Worm (Caenorhabditis elegans) whole organism, L2 larva: ENCODE measurements around the gene C07E3.9.

Experiments used
- C34F6.9 ChIP-seq: fragments of 150-350 bp; optimal IDR thresholded peaks from 2 replicates; lab custom pipeline; 2014; ENCODE audit warnings: missing biosample characterization, missing genetic modification characterization
- F13H6.1 ChIP-seq: sonication (generic microtip); optimal IDR thresholded peaks from 2 replicates; lab custom pipeline; 2016; ENCODE audit warnings: missing genetic modification characterization, missing compliant biosample characterization
- ZK546.5 ChIP-seq: sonication (generic microtip); optimal IDR thresholded peaks from 2 replicates; lab custom pipeline; 2017; ENCODE audit warnings: missing biosample characterization, missing genetic modification characterization
- alr-1 ChIP-seq: fragments of 150-350 bp; optimal IDR thresholded peaks from 2 replicates; lab custom pipeline; 2014; ENCODE audit warnings: missing biosample characterization, missing genetic modification characterization
- aly-2 ChIP-seq: fragments of 150-350 bp; optimal IDR thresholded peaks from 2 replicates; lab custom pipeline; 2014; ENCODE audit warnings: missing biosample characterization, missing genetic modification characterization
- ama-1 ChIP-seq: fragments of 150-350 bp; optimal IDR thresholded peaks from 2 replicates; lab custom pipeline; 2018; ENCODE audit warnings: inconsistent platforms
- blmp-1 ChIP-seq: sonication (generic microtip); optimal IDR thresholded peaks from 2 replicates; lab custom pipeline; 2017; ENCODE audit warnings: missing genetic modification characterization, mild to moderate bottlenecking, missing compliant biosample characterization, antibody characterized with exemption, moderate library complexity; ENCODE audit not compliant: insufficient read depth
- ceh-16 ChIP-seq: fragments of 150-350 bp; optimal IDR thresholded peaks from 2 replicates; lab custom pipeline; 2014; ENCODE audit warnings: missing biosample characterization, missing genetic modification characterization
- ceh-82 ChIP-seq: fragments of 150-350 bp; optimal IDR thresholded peaks from 2 replicates; lab custom pipeline; 2014; ENCODE audit warnings: missing biosample characterization, missing genetic modification characterization
- crh-2 ChIP-seq: sonication (generic microtip); optimal IDR thresholded peaks from 2 replicates; lab custom pipeline; 2017; ENCODE audit warnings: missing biosample characterization, missing genetic modification characterization
- dmd-4 ChIP-seq: sonication (generic microtip); optimal IDR thresholded peaks from 2 replicates; lab custom pipeline; 2017; ENCODE audit warnings: missing biosample characterization, missing genetic modification characterization
- egl-27 ChIP-seq: sonication (generic microtip); optimal IDR thresholded peaks from 3 replicates; lab custom pipeline; 2017; ENCODE audit warnings: missing biosample characterization, missing genetic modification reagents, missing genetic modification characterization
- elt-1 ChIP-seq: fragments of 150-350 bp; optimal IDR thresholded peaks from 2 replicates; lab custom pipeline; 2014; ENCODE audit warnings: missing biosample characterization, missing genetic modification characterization
- elt-3 ChIP-seq: sonication (generic microtip); optimal IDR thresholded peaks from 2 replicates; lab custom pipeline; 2017; ENCODE audit warnings: missing biosample characterization, missing genetic modification characterization
- fos-1 ChIP-seq: fragments of 150-350 bp; optimal IDR thresholded peaks from 2 replicates; lab custom pipeline; 2014; ENCODE audit warnings: missing biosample characterization, missing genetic modification characterization
- gmeb-1 ChIP-seq: fragments of 150-350 bp; optimal IDR thresholded peaks from 2 replicates; lab custom pipeline; 2014; ENCODE audit warnings: missing biosample characterization, missing genetic modification characterization
- lin-11 ChIP-seq: fragments of 150-350 bp; sonication (generic microtip); optimal IDR thresholded peaks from 2 replicates; lab custom pipeline; 2014; ENCODE audit warnings: missing biosample characterization, missing genetic modification characterization, inconsistent platforms, mixed read lengths
- lin-13 ChIP-seq: fragments of 150-350 bp; optimal IDR thresholded peaks from 2 replicates; lab custom pipeline; 2014; ENCODE audit warnings: missing biosample characterization, missing genetic modification reagents, missing genetic modification characterization
- lin-39 ChIP-seq: fragments of 150-350 bp; optimal IDR thresholded peaks from 2 replicates; lab custom pipeline; 2014; ENCODE audit warnings: missing biosample characterization, missing genetic modification reagents, missing genetic modification characterization
- lsy-2 ChIP-seq, 2 experiments: fragments of 150-350 bp in 1 of 2; sonication (generic microtip) in 1 of 2; optimal IDR thresholded peaks; 2 replicates each; lab custom pipeline; 2014 to 2017; ENCODE audit warnings: missing biosample characterization in 2 of 2, missing genetic modification characterization in 2 of 2
- mab-5 ChIP-seq: fragments of 150-350 bp; optimal IDR thresholded peaks from 2 replicates; lab custom pipeline; 2014; ENCODE audit warnings: missing biosample characterization, missing genetic modification characterization
- mbf-1 ChIP-seq: sonication (generic microtip); optimal IDR thresholded peaks from 2 replicates; lab custom pipeline; 2017; ENCODE audit warnings: missing biosample characterization, missing genetic modification characterization
- mdl-1 ChIP-seq, 2 experiments: fragments of 150-350 bp in 1 of 2; sonication (generic microtip) in 1 of 2; optimal IDR thresholded peaks; 2 replicates each; lab custom pipeline; 2017; ENCODE audit warnings: missing biosample characterization in 2 of 2, missing genetic modification characterization in 2 of 2
- nhr-10 ChIP-seq: sonication (generic microtip); optimal IDR thresholded peaks from 2 replicates; lab custom pipeline; 2017; ENCODE audit warnings: missing biosample characterization, missing genetic modification characterization
- nhr-11 ChIP-seq: fragments of 150-350 bp; optimal IDR thresholded peaks from 2 replicates; lab custom pipeline; 2014; ENCODE audit warnings: missing biosample characterization, missing genetic modification characterization
- nhr-12 ChIP-seq: fragments of 150-350 bp; optimal IDR thresholded peaks from 2 replicates; lab custom pipeline; 2014; ENCODE audit warnings: missing biosample characterization, missing genetic modification characterization
- nhr-129 ChIP-seq: fragments of 150-350 bp; optimal IDR thresholded peaks from 2 replicates; lab custom pipeline; 2014; ENCODE audit warnings: missing biosample characterization, missing genetic modification characterization
- nhr-21 ChIP-seq: fragments of 150-350 bp; optimal IDR thresholded peaks from 2 replicates; lab custom pipeline; 2014; ENCODE audit warnings: missing biosample characterization, missing genetic modification characterization
- nhr-23 ChIP-seq: fragments of 150-350 bp; optimal IDR thresholded peaks from 2 replicates; lab custom pipeline; 2014; ENCODE audit warnings: missing biosample characterization, missing genetic modification reagents, missing genetic modification characterization
- nhr-237 ChIP-seq: fragments of 150-350 bp; optimal IDR thresholded peaks from 2 replicates; lab custom pipeline; 2014; ENCODE audit warnings: missing biosample characterization, missing genetic modification characterization
- nhr-25 ChIP-seq: fragments of 150-350 bp; sonication (generic microtip); optimal IDR thresholded peaks from 3 replicates; lab custom pipeline; 2014; ENCODE audit warnings: missing biosample characterization, missing genetic modification characterization
- nhr-77 ChIP-seq: fragments of 150-350 bp; optimal IDR thresholded peaks from 2 replicates; lab custom pipeline; 2014; ENCODE audit warnings: missing biosample characterization, missing genetic modification characterization
- peb-1 ChIP-seq: fragments of 150-350 bp; optimal IDR thresholded peaks from 2 replicates; lab custom pipeline; 2014; ENCODE audit warnings: missing biosample characterization, missing genetic modification characterization
- skn-1 ChIP-seq: sonication (generic microtip); optimal IDR thresholded peaks from 2 replicates; lab custom pipeline; 2017; ENCODE audit warnings: missing biosample characterization, missing genetic modification characterization
- sma-3 ChIP-seq: sonication (generic microtip); optimal IDR thresholded peaks from 2 replicates; lab custom pipeline; 2016; ENCODE audit warnings: missing genetic modification reagents, missing genetic modification characterization, missing compliant biosample characterization
- sma-9 ChIP-seq, 2 experiments: fragments of 150-350 bp in 1 of 2; sonication (generic microtip) in 1 of 2; optimal IDR thresholded peaks; 2 replicates each; lab custom pipeline; 2014 to 2016; ENCODE audit warnings: missing genetic modification characterization in 2 of 2, mild to moderate bottlenecking in 1 of 2, missing biosample characterization in 1 of 2, missing compliant biosample characterization in 1 of 2, missing genetic modification reagents in 1 of 2, moderate library complexity in 1 of 2
- snpc-4 ChIP-seq: fragments of 150-350 bp; optimal IDR thresholded peaks from 2 replicates; lab custom pipeline; 2014; ENCODE audit warnings: missing biosample characterization, missing genetic modification characterization
- unc-62 ChIP-seq: fragments of 150-350 bp; optimal IDR thresholded peaks from 2 replicates; lab custom pipeline; 2014; ENCODE audit warnings: missing biosample characterization, missing genetic modification reagents, missing genetic modification characterization
- zag-1 ChIP-seq: fragments of 150-350 bp; optimal IDR thresholded peaks from 2 replicates; lab custom pipeline; 2014; ENCODE audit warnings: missing biosample characterization, missing genetic modification characterization
- ztf-1 ChIP-seq: fragments of 200-800 bp; sonication (Bioruptor generic); conservative IDR thresholded peaks from 2 replicates; pipeline ENCODE4 v1.3.6; 2022; ENCODE audit warnings: missing genetic modification characterization, missing compliant biosample characterization
- ztf-11 ChIP-seq: sonication (generic microtip); optimal IDR thresholded peaks from 2 replicates; lab custom pipeline; 2017; ENCODE audit warnings: missing biosample characterization, missing genetic modification characterization

Gene C07E3.9

DNA sequence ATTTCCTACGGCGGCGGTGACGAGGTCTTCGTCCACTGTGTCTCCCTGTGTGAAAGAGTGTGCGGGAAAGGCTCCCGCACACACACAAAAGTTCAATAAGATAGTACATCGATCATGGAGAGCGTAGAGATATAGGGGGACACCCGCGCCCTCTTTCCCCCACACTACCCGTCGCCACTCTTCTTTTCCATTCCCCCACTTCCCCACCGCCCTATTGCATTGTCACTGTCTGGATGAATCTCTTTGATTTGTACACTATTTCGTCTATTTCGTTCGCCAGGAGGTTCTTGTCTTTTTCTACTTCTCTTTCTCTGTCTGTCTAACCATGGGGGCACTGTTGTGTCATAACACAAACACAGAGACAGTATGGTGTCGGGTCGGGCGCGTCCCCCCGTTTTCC is 31.7 kb downstream of the C07E3.9 start (continued):
- no peak for TF ChIP-seq lin-13 (GFP tag; lab: Kevin White, UChicago)
- no peak for TF ChIP-seq elt-3 (tag; lab: Kevin White, UChicago)
- peak; percentile 40 for TF ChIP-seq blmp-1 (tag; lab: Kevin White, UChicago)
- TF ChIP-seq peb-1 (tag; lab: Kevin White, UChicago) = no peak
- no peak for TF ChIP-seq mbf-1 (tag; lab: Kevin White, UChicago)
- TF ChIP-seq ZK546.5 (tag; lab: Kevin White, UChicago) = no peak
- peak; percentile 53 for TF ChIP-seq fos-1 (tag; lab: Kevin White, UChicago)
- TF ChIP-seq mab-5 (tag; lab: Kevin White, UChicago) = no peak
- no peak for TF ChIP-seq ztf-1
- TF ChIP-seq ztf-11 (tag; lab: Kevin White, UChicago) = no peak
- no peak for TF ChIP-seq nhr-10 (tag; lab: Kevin White, UChicago)
- TF ChIP-seq nhr-77 (tag; lab: Kevin White, UChicago) = no peak
- no peak for TF ChIP-seq elt-1 (tag; lab: Kevin White, UChicago)
- peak; percentile 35 for TF ChIP-seq sma-3 (GFP tag; lab: Kevin White, UChicago)
- no peak for TF ChIP-seq ama-1 (lab: Kevin White, UChicago)
- TF ChIP-seq lsy-2 (tag; optimal IDR thresholded peaks at IDR 0.05; lab: Kevin White, UChicago) = peak in 1 of 2 experiments; percentile 50
- peak; percentile 1 for TF ChIP-seq nhr-21
- peak; percentile 83 for TF ChIP-seq F13H6.1 (tag; lab: Kevin White, UChicago)
- peak; percentile 26 for TF ChIP-seq C34F6.9

DNA sequence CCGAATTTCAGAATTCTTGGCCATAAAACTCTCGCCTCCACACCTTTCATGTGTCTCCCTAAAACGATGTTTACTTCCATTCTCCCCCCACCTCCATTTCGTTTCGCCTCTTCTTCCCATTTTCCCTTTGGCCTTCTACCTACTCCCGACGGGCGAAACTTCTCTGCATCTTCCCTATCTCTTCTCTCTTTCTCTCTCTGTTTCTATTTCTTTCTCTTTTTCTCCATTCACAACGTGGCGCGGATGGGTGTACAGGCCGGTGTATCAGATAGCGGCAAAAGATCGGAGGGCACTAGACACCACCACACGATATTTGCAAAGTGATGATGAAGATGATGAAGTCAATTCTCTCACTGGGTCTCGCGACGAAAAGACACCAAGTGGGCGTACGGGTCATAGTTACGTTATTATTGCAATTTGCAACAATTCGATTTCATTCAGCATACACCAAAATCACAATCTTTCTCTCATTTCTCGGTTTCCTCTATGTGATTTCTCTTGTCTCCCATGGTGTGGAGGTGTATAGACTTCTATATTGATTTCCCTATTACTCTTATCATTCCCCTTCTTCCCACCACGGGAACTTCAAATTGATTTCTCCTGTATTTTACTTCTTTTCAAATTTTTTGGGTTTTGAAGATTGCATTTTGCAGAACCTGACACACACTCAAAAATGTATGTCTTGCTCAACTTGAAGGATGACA is 34.3 kb downstream of the C07E3.9 start, which contains the start of gene ztf-27:
Gene ztf-27, plus strand, starts transcription at position 654 of the 704 bp plus-strand sequence.
- TF ChIP-seq egl-27 (tag; lab: Kevin White, UChicago) (no peak), sma-9 (GFP tag; optimal IDR thresholded peaks at IDR 0.05; lab: Kevin White, UChicago) (no peak), sma-9 (tag; optimal IDR thresholded peaks at IDR 0.05; lab: Kevin White, UChicago) (no peak), mbf-1 (tag; lab: Kevin White, UChicago) (no peak), ama-1 (lab: Kevin White, UChicago) (no peak), ceh-16 (tag; lab: Kevin White, UChicago) (no peak), mdl-1 (tag; optimal IDR thresholded peaks at IDR 0.05; lab: Kevin White, UChicago) (no peak), alr-1 (tag; lab: Kevin White, UChicago) (no peak), lin-11 (tag; lab: Kevin White, UChicago) (no peak), lin-13 (GFP tag; lab: Kevin White, UChicago) (no peak), snpc-4 (tag; lab: Kevin White, UChicago) (no peak), C34F6.9 (no peak), ztf-11 (tag; lab: Kevin White, UChicago) (no peak), nhr-21 (no peak), skn-1 (tag; lab: Kevin White, UChicago) (no peak), fos-1 (tag; lab: Kevin White, UChicago) (peak; percentile 6), nhr-77 (tag; lab: Kevin White, UChicago) (no peak), sma-3 (GFP tag; lab: Kevin White, UChicago) (peak; percentile 45), nhr-23 (tag; lab: Kevin White, UChicago) (no peak), crh-2 (peak; percentile 85), unc-62 (GFP tag; lab: Kevin White, UChicago) (no peak), ceh-82 (no peak), gmeb-1 (peak; percentile 8), blmp-1 (tag; lab: Kevin White, UChicago) (peak; percentile 37), ZK546.5 (tag; lab: Kevin White, UChicago) (no peak), nhr-129 (tag; lab: Kevin White, UChicago) (peak; percentile 50), nhr-25 (tag; lab: Kevin White, UChicago) (peak; percentile 48), F13H6.1 (tag; lab: Kevin White, UChicago) (peak; percentile 43)

ce11 chrII:10388041-10388706 is 37.6 kb downstream of the C07E3.9 start:
- peak; percentile 24 for TF ChIP-seq snpc-4 (tag; lab: Kevin White, UChicago)
- TF ChIP-seq egl-27 (tag; lab: Kevin White, UChicago) = peak; percentile 31
- TF ChIP-seq peb-1 (tag; lab: Kevin White, UChicago) = no peak
- TF ChIP-seq ama-1 (lab: Kevin White, UChicago) = peak; percentile 50
- TF ChIP-seq zag-1 (tag; lab: Kevin White, UChicago) = no peak
- peak; percentile 7 for TF ChIP-seq ZK546.5 (tag; lab: Kevin White, UChicago)
- TF ChIP-seq mdl-1 (tag; optimal IDR thresholded peaks at IDR 0.05; lab: Kevin White, UChicago) = no peak
- TF ChIP-seq nhr-237 (tag; lab: Kevin White, UChicago) = no peak
- no peak for TF ChIP-seq elt-1 (tag; lab: Kevin White, UChicago)
- TF ChIP-seq mbf-1 (tag; lab: Kevin White, UChicago) = no peak
- no peak for TF ChIP-seq ceh-82
- TF ChIP-seq alr-1 (tag; lab: Kevin White, UChicago) = no peak
- TF ChIP-seq aly-2 (tag; lab: Kevin White, UChicago) = no peak
- TF ChIP-seq crh-2 = peak; percentile 73
- TF ChIP-seq lsy-2 (tag; optimal IDR thresholded peaks at IDR 0.05; lab: Kevin White, UChicago) = peak; percentile 14 to 86
- TF ChIP-seq fos-1 (tag; lab: Kevin White, UChicago) = peak; percentile 64
- no peak for TF ChIP-seq nhr-77 (tag; lab: Kevin White, UChicago)
- TF ChIP-seq nhr-11 = no peak
- no peak for TF ChIP-seq dmd-4
- peak; percentile 33 for TF ChIP-seq lin-11 (tag; lab: Kevin White, UChicago)
- TF ChIP-seq gmeb-1 = peak; percentile 69
- no peak for TF ChIP-seq nhr-12 (tag; lab: Kevin White, UChicago)
- peak; percentile 74 for TF ChIP-seq lin-13 (GFP tag; lab: Kevin White, UChicago)
- TF ChIP-seq sma-3 (GFP tag; lab: Kevin White, UChicago) = peak; percentile 83
- peak; percentile 76 for TF ChIP-seq nhr-25 (tag; lab: Kevin White, UChicago)
- peak; percentile 79 for TF ChIP-seq F13H6.1 (tag; lab: Kevin White, UChicago)
- no peak for TF ChIP-seq lin-39 (tag; lab: Kevin White, UChicago)
- TF ChIP-seq ceh-16 (tag; lab: Kevin White, UChicago) = no peak
- no peak for TF ChIP-seq unc-62 (GFP tag; lab: Kevin White, UChicago)
- no peak for TF ChIP-seq nhr-10 (tag; lab: Kevin White, UChicago)
- no peak for TF ChIP-seq blmp-1 (tag; lab: Kevin White, UChicago)
